Worm (Caenorhabditis elegans): ENCODE data around the gene nsph-3.1.

DNA sequence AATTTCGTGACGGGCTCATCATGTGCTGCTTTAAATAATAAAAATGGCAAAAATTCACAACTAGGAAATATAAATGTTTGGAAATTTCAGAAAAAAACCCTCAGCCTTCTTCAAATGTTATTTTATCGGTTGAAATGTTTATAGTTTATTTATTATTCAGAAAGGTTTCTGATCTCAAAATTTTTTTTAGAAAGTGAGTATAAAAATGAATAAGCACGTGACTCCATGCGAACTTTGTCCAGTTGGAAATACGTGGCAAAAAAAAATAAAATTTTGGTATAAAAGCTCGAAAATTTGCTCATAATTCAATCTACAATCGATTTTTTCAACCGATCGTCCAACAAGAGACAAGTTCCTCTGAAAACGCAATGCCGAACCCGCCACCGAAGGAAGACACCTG is at the start of gene nsph-3.1:
- TF ChIP-seq elt-3 (tag; optimal IDR thresholded peaks at IDR 0.05) (no peak), R02D3.7 (tag; optimal IDR thresholded peaks at IDR 0.05) (no peak), hmg-11 (tag; optimal IDR thresholded peaks at IDR 0.05) (no peak), sea-2 (GFP tag; optimal IDR thresholded peaks at IDR 0.05) (no peak), snpc-4 (tag; optimal IDR thresholded peaks at IDR 0.05) (no peak), mdl-1 (tag; optimal IDR thresholded peaks at IDR 0.05) (no peak), unc-62 (GFP tag; optimal IDR thresholded peaks at IDR 0.05) (no peak), nhr-23 (tag; optimal IDR thresholded peaks at IDR 0.05) (no peak), nhr-76 (tag; optimal IDR thresholded peaks at IDR 0.05) (no peak), daf-12 (tag; optimal IDR thresholded peaks at IDR 0.05) (no peak), unc-39 (tag; optimal IDR thresholded peaks at IDR 0.05) (no peak), lin-15B (tag; optimal IDR thresholded peaks at IDR 0.05) (no peak), ztf-4 (tag; optimal IDR thresholded peaks at IDR 0.05) (no peak)
